Worm (Caenorhabditis elegans) whole organism, midembryonic: ENCODE data around the gene F25E5.1.

Source experiments
- T22C8.4 ChIP-seq: fragments of 200-800 bp; sonication (Bioruptor generic); IDR thresholded peaks from 2 replicates; pipeline ENCODE4 v1.3.6; 2022; ENCODE audit warnings: missing genetic modification characterization, missing compliant biosample characterization
- cog-1 ChIP-seq: sonication (generic microtip); optimal IDR thresholded peaks from 2 replicates; lab custom pipeline; 2016; ENCODE audit warnings: missing genetic modification characterization, missing compliant biosample characterization
- klf-2 ChIP-seq: fragments of 200-800 bp; sonication (Bioruptor generic); conservative IDR thresholded peaks from 2 replicates; pipeline ENCODE4 v1.3.6; 2022; ENCODE audit warnings: missing genetic modification reagents, missing genetic modification characterization, missing compliant biosample characterization
- tab-1 ChIP-seq: fragments of 200-800 bp; sonication (Bioruptor generic); IDR thresholded peaks from 2 replicates; pipeline ENCODE4 v1.3.6; 2022; ENCODE audit warnings: missing genetic modification characterization, missing compliant biosample characterization

ce11 chrV:7464696-7465095 is 988 bp upstream of the F25E5.1 start, which contains the start of gene srh-89:
- TF ChIP-seq cog-1 (tag; lab: Kevin White, UChicago) (no peak), tab-1 (GFP tag; lab: Robert Waterston, UW) (no peak), T22C8.4 (GFP tag; lab: Robert Waterston, UW) (no peak), klf-2 (GFP tag; lab: Robert Waterston, UW) (no peak)
